Fruit fly (Drosophila melanogaster): ENCODE measurements around the gene CG32450.

dm6 chr3L:22351550-22351949 lies 22.0 kb downstream of the CG32450 start:
- TF ChIP-seq Hr78 (GFP tag; optimal IDR thresholded peaks at IDR 0.05) (no peak), Myc (optimal IDR thresholded peaks at IDR 0.05) (no peak), Dfd (GFP tag; optimal IDR thresholded peaks at IDR 0.05) (no peak), psq (GFP tag; optimal IDR thresholded peaks at IDR 0.05) (no peak), brk (GFP tag; optimal IDR thresholded peaks at IDR 0.05) (no peak), br (GFP tag; optimal IDR thresholded peaks at IDR 0.05) (no peak), usp (GFP tag; optimal IDR thresholded peaks at IDR 0.05) (no peak), tai (GFP tag; optimal IDR thresholded peaks at IDR 0.05) (no peak), Rel (GFP tag; optimal IDR thresholded peaks at IDR 0.05) (no peak), Rel (tag; optimal IDR thresholded peaks at IDR 0.05) (no peak)
